Fruit fly (Drosophila melanogaster) whole organism, prepupa: ENCODE measurements around the gene kon.
A peak's percentile ranks its signal among the peaks of the same experiment; 100 is the strongest.

Experiments used
- Blimp-1 ChIP-seq: fragments of 200-800 bp; sonication (Bioruptor generic); optimal IDR thresholded peaks from 3 replicates; lab custom pipeline; 2017; ENCODE audit warnings: missing biosample characterization, missing genetic modification characterization, mild to moderate bottlenecking, moderate library complexity, missing genetic modification reagents
- CG10631 ChIP-seq: fragments of 200-800 bp; sonication (Bioruptor generic); optimal IDR thresholded peaks from 2 replicates; lab custom pipeline; 2016; ENCODE audit warnings: missing biosample characterization, missing genetic modification characterization
- CG11294 ChIP-seq: fragments of 200-800 bp; sonication (Bioruptor generic); IDR thresholded peaks from 2 replicates; pipeline ENCODE4 v1.3.6; 2022; ENCODE audit warnings: missing biosample characterization, missing genetic modification characterization
- CG11762 ChIP-seq: fragments of 200-800 bp; sonication (Bioruptor generic); optimal IDR thresholded peaks from 3 replicates; lab custom pipeline; 2016; ENCODE audit warnings: missing biosample characterization, missing genetic modification characterization; ENCODE audit not compliant: insufficient read depth
- CG11902 ChIP-seq: fragments of 200-800 bp; sonication (Bioruptor generic); optimal IDR thresholded peaks from 3 replicates; lab custom pipeline; 2016; ENCODE audit warnings: missing biosample characterization, missing genetic modification characterization
- CG15336 ChIP-seq: fragments of 200-800 bp; sonication (Bioruptor generic); IDR thresholded peaks from 2 replicates; pipeline ENCODE4 v1.3.6; 2022; ENCODE audit warnings: missing biosample characterization, missing genetic modification characterization
- CG1621 ChIP-seq: fragments of 200-800 bp; sonication (Bioruptor generic); optimal IDR thresholded peaks from 3 replicates; lab custom pipeline; 2018; ENCODE audit warnings: missing biosample characterization, mild to moderate bottlenecking, missing genetic modification characterization
- CG16779 ChIP-seq: fragments of 200-800 bp; sonication (Bioruptor generic); optimal IDR thresholded peaks from 3 replicates; lab custom pipeline; 2017; ENCODE audit warnings: missing biosample characterization, mild to moderate bottlenecking, missing genetic modification characterization
- CG3032 ChIP-seq: fragments of 200-800 bp; optimal IDR thresholded peaks from 2 replicates; lab custom pipeline; 2019; ENCODE audit warnings: missing biosample characterization, mild to moderate bottlenecking, missing genetic modification characterization, moderate library complexity
- CG31627 ChIP-seq: fragments of 200-800 bp; sonication (Bioruptor generic); optimal IDR thresholded peaks from 3 replicates; lab custom pipeline; 2016; ENCODE audit warnings: missing biosample characterization, missing genetic modification characterization
- CG32006 ChIP-seq: fragments of 200-800 bp; sonication (Bioruptor generic); optimal IDR thresholded peaks from 3 replicates; lab custom pipeline; 2017; ENCODE audit warnings: missing biosample characterization, mild to moderate bottlenecking, missing genetic modification characterization
- CG34406 ChIP-seq: fragments of 200-800 bp; sonication (Bioruptor generic); optimal IDR thresholded peaks from 3 replicates; lab custom pipeline; 2016; ENCODE audit warnings: missing biosample characterization, missing genetic modification characterization
- CG4318 ChIP-seq: fragments of 200-800 bp; sonication (Bioruptor generic); optimal IDR thresholded peaks from 3 replicates; lab custom pipeline; 2017; ENCODE audit warnings: missing biosample characterization, mild to moderate bottlenecking, missing genetic modification characterization
- CG6276 ChIP-seq: fragments of 200-800 bp; sonication (Bioruptor generic); optimal IDR thresholded peaks from 2 replicates; lab custom pipeline; 2017; ENCODE audit warnings: missing biosample characterization, mild to moderate bottlenecking, missing genetic modification characterization
- CG6792 ChIP-seq: fragments of 200-800 bp; sonication (Bioruptor generic); optimal IDR thresholded peaks from 3 replicates; lab custom pipeline; 2016; ENCODE audit warnings: missing biosample characterization, missing genetic modification characterization
- CG6808 ChIP-seq: fragments of 200-800 bp; sonication (Bioruptor generic); optimal IDR thresholded peaks from 3 replicates; lab custom pipeline; 2017; ENCODE audit warnings: missing biosample characterization, missing genetic modification characterization, mild to moderate bottlenecking, moderate library complexity, missing genetic modification reagents
- CG6854 ChIP-seq: fragments of 200-800 bp; sonication (Bioruptor generic); optimal IDR thresholded peaks from 2 replicates; lab custom pipeline; 2017; ENCODE audit warnings: missing biosample characterization, mild to moderate bottlenecking, missing genetic modification characterization
- CG7368 ChIP-seq: fragments of 200-800 bp; sonication (Bioruptor generic); optimal IDR thresholded peaks from 3 replicates; lab custom pipeline; 2016; ENCODE audit warnings: missing biosample characterization, missing genetic modification characterization
- CG8119 ChIP-seq: fragments of 200-800 bp; sonication (Bioruptor generic); IDR thresholded peaks from 3 replicates; pipeline ENCODE4 v1.3.6; 2022; ENCODE audit warnings: missing biosample characterization, missing genetic modification characterization
- CG8319 ChIP-seq: fragments of 200-800 bp; sonication (Bioruptor generic); optimal IDR thresholded peaks from 3 replicates; lab custom pipeline; 2016; ENCODE audit warnings: missing biosample characterization, missing genetic modification characterization
- CG8632 ChIP-seq: fragments of 200-800 bp; sonication (Bioruptor generic); optimal IDR thresholded peaks from 3 replicates; lab custom pipeline; 2016; ENCODE audit warnings: missing biosample characterization, missing genetic modification characterization
- CG9139 ChIP-seq: fragments of 200-800 bp; sonication (Bioruptor generic); optimal IDR thresholded peaks from 3 replicates; lab custom pipeline; 2017; ENCODE audit warnings: missing biosample characterization, mild to moderate bottlenecking, missing genetic modification characterization
- Eip78C ChIP-seq: fragments of 200-800 bp; sonication (Bioruptor generic); peaks from one replicate; lab custom pipeline; 2016; ENCODE audit warnings: missing biosample characterization, missing genetic modification characterization
- Ets21C ChIP-seq: fragments of 200-800 bp; sonication (Bioruptor generic); optimal IDR thresholded peaks from 3 replicates; lab custom pipeline; 2016; ENCODE audit warnings: missing biosample characterization, missing genetic modification characterization
- Ets96B ChIP-seq: fragments of 200-800 bp; optimal IDR thresholded peaks from 2 replicates; lab custom pipeline; 2019; ENCODE audit warnings: missing biosample characterization, mild to moderate bottlenecking, missing genetic modification characterization, moderate library complexity
- Gug ChIP-seq: fragments of 200-800 bp; sonication (Bioruptor generic); IDR thresholded peaks from 2 replicates; pipeline ENCODE4 v1.3.6; 2022; ENCODE audit warnings: missing biosample characterization, missing genetic modification characterization
- Hr38 ChIP-seq: sonication (Bioruptor generic); optimal IDR thresholded peaks from 2 replicates; lab custom pipeline; 2016; ENCODE audit warnings: missing biosample characterization, missing genetic modification characterization
- Hr39 ChIP-seq: fragments of 200-800 bp; sonication (Bioruptor generic); optimal IDR thresholded peaks from 2 replicates; lab custom pipeline; 2016; ENCODE audit warnings: missing biosample characterization, missing genetic modification characterization
- Hr4 ChIP-seq: fragments of 200-800 bp; sonication (Bioruptor generic); optimal IDR thresholded peaks from 3 replicates; lab custom pipeline; 2016; ENCODE audit warnings: missing biosample characterization, missing genetic modification characterization
- Lpt ChIP-seq: fragments of 200-800 bp; sonication (Bioruptor generic); optimal IDR thresholded peaks from 3 replicates; lab custom pipeline; 2016; ENCODE audit warnings: missing biosample characterization, missing genetic modification characterization
- Met ChIP-seq: fragments of 200-800 bp; sonication (Bioruptor generic); optimal IDR thresholded peaks from 3 replicates; lab custom pipeline; 2016; ENCODE audit warnings: missing biosample characterization, missing genetic modification characterization
- OdsH ChIP-seq: fragments of 200-800 bp; sonication (Bioruptor generic); optimal IDR thresholded peaks from 3 replicates; lab custom pipeline; 2016; ENCODE audit warnings: missing biosample characterization, missing genetic modification characterization
- Smox ChIP-seq: fragments of 200-800 bp; sonication (Bioruptor generic); optimal IDR thresholded peaks from 3 replicates; lab custom pipeline; 2016; ENCODE audit warnings: missing biosample characterization, missing genetic modification characterization
- Sox102F ChIP-seq: fragments of 200-800 bp; sonication (Bioruptor generic); optimal IDR thresholded peaks from 2 replicates; lab custom pipeline; 2016; ENCODE audit warnings: missing biosample characterization, mild to moderate bottlenecking, missing genetic modification characterization
- Sox14 ChIP-seq: fragments of 200-800 bp; sonication (Bioruptor generic); optimal IDR thresholded peaks from 3 replicates; lab custom pipeline; 2016; ENCODE audit warnings: missing biosample characterization, missing genetic modification characterization
- Sox15 ChIP-seq: fragments of 200-800 bp; sonication (Bioruptor generic); optimal IDR thresholded peaks from 3 replicates; lab custom pipeline; 2016; ENCODE audit warnings: missing biosample characterization, missing genetic modification characterization
- achi ChIP-seq: fragments of 200-800 bp; sonication (Bioruptor generic); optimal IDR thresholded peaks from 3 replicates; lab custom pipeline; 2016; ENCODE audit warnings: missing biosample characterization, missing genetic modification characterization
- cyc ChIP-seq: fragments of 200-800 bp; sonication (Bioruptor generic); optimal IDR thresholded peaks from 3 replicates; lab custom pipeline; 2016; ENCODE audit warnings: missing biosample characterization, missing genetic modification characterization
- dac ChIP-seq: fragments of 200-800 bp; sonication (Bioruptor generic); optimal IDR thresholded peaks from 2 replicates; lab custom pipeline; 2017; ENCODE audit warnings: missing biosample characterization, mild to moderate bottlenecking, missing genetic modification characterization
- dsx ChIP-seq: fragments of 200-800 bp; optimal IDR thresholded peaks from 3 replicates; lab custom pipeline; 2019; ENCODE audit warnings: missing biosample characterization, mild to moderate bottlenecking, missing genetic modification characterization, moderate library complexity; ENCODE audit not compliant: poor library complexity, severe bottlenecking
- eg ChIP-seq: fragments of 200-800 bp; sonication (Bioruptor generic); IDR thresholded peaks from 3 replicates; pipeline ENCODE4 v1.3.6; 2022; ENCODE audit warnings: missing biosample characterization, missing genetic modification characterization
- fd59A ChIP-seq: fragments of 200-800 bp; sonication (Bioruptor generic); optimal IDR thresholded peaks from 2 replicates; lab custom pipeline; 2017; ENCODE audit warnings: missing biosample characterization, mild to moderate bottlenecking, missing genetic modification characterization, missing genetic modification reagents
- fd85E ChIP-seq: fragments of 200-800 bp; sonication (Bioruptor generic); optimal IDR thresholded peaks from 3 replicates; lab custom pipeline; 2016; ENCODE audit warnings: missing biosample characterization, missing genetic modification characterization
- fkh ChIP-seq: fragments of 200-800 bp; sonication (Bioruptor generic); optimal IDR thresholded peaks from 3 replicates; lab custom pipeline; 2017; ENCODE audit warnings: missing biosample characterization, mild to moderate bottlenecking, missing genetic modification characterization, moderate library complexity
- lz ChIP-seq: fragments of 200-800 bp; sonication (Bioruptor generic); optimal IDR thresholded peaks from 3 replicates; lab custom pipeline; 2016; ENCODE audit warnings: missing biosample characterization, missing genetic modification characterization
- net ChIP-seq: fragments of 200-800 bp; sonication (Bioruptor generic); optimal IDR thresholded peaks from 3 replicates; lab custom pipeline; 2016; ENCODE audit warnings: missing biosample characterization, missing genetic modification characterization
- pdm3 ChIP-seq: fragments of 200-800 bp; sonication (Bioruptor generic); optimal IDR thresholded peaks from 3 replicates; lab custom pipeline; 2016; ENCODE audit warnings: missing biosample characterization, missing genetic modification characterization
- ss ChIP-seq, 2 experiments: fragments of 200-800 bp; sonication (Bioruptor generic); optimal IDR thresholded peaks; 2 replicates in 1 of 2; 3 replicates in 1 of 2; lab custom pipeline; 2017 to 2018; ENCODE audit warnings: mild to moderate bottlenecking in 2 of 2, missing biosample characterization in 2 of 2, missing genetic modification characterization in 2 of 2, moderate library complexity in 1 of 2
- svp ChIP-seq: fragments of 200-800 bp; sonication (Bioruptor generic); peaks from one replicate; lab custom pipeline; 2016; ENCODE audit warnings: missing biosample characterization, missing genetic modification characterization
- topi ChIP-seq: fragments of 200-800 bp; sonication (Bioruptor generic); optimal IDR thresholded peaks from 3 replicates; lab custom pipeline; 2016; ENCODE audit warnings: missing biosample characterization, missing genetic modification characterization
- vri ChIP-seq: fragments of 200-800 bp; sonication (Bioruptor generic); optimal IDR thresholded peaks from 3 replicates; lab custom pipeline; 2016; ENCODE audit warnings: missing biosample characterization, mild to moderate bottlenecking, missing genetic modification characterization

The kon gene

dm6 chr2L:18524896-18525295 lies 21.1 kb upstream of the kon start:
- TF ChIP-seq Blimp-1 (GFP tag; lab: Kevin White, UChicago) (peak; percentile 83), CG1621 (tag; lab: Kevin White, UChicago) (no peak)

dm6 chr2L:18523003-18523402 lies 19.2 kb upstream of the kon start:
- peak; percentile 35 for TF ChIP-seq CG11762 (GFP tag; lab: Kevin White, UChicago)
- peak; percentile 66 for TF ChIP-seq CG1621 (tag; lab: Kevin White, UChicago)
- TF ChIP-seq CG6276 = peak; percentile 73
- peak; percentile 62 for TF ChIP-seq CG10631 (GFP tag; lab: Kevin White, UChicago)
- peak; percentile 69 for TF ChIP-seq CG16779
- TF ChIP-seq dsx (GFP tag; lab: Kevin White, UChicago) = peak; percentile 57
- TF ChIP-seq fd59A (GFP tag; lab: Kevin White, UChicago) = peak; percentile 63
- no peak for TF ChIP-seq CG11902 (GFP tag; lab: Kevin White, UChicago)
- TF ChIP-seq CG8319 (GFP tag; lab: Kevin White, UChicago) = peak; percentile 7
- peak; percentile 11 for TF ChIP-seq lz (GFP tag; lab: Kevin White, UChicago)
- peak; percentile 90 for TF ChIP-seq CG32006 (GFP tag; lab: Kevin White, UChicago)
- TF ChIP-seq vri = no peak
- peak; percentile 74 for TF ChIP-seq eg
- TF ChIP-seq topi (GFP tag; lab: Kevin White, UChicago) = no peak
- TF ChIP-seq Sox14 (GFP tag; lab: Kevin White, UChicago) = peak; percentile 48
- TF ChIP-seq svp (GFP tag; lab: Kevin White, UChicago) = no peak
- TF ChIP-seq dac = peak; percentile 64
- TF ChIP-seq CG8119 (GFP tag; lab: Robert Waterston, UW) = peak; percentile 90
- TF ChIP-seq CG3032 (tag; lab: Kevin White, UChicago) = peak; percentile 86
- peak; percentile 23; the same call in 1 of the 2 replicates for TF ChIP-seq Gug (GFP tag; lab: Robert Waterston, UW)
- no peak for TF ChIP-seq Ets21C (GFP tag; lab: Kevin White, UChicago)
- TF ChIP-seq Ets96B (tag; lab: Kevin White, UChicago) = peak; percentile 87
- no peak for TF ChIP-seq CG9139
- TF ChIP-seq Smox = no peak
- TF ChIP-seq OdsH (GFP tag; lab: Kevin White, UChicago) = peak; percentile 64
- TF ChIP-seq Met = no peak
- no peak for TF ChIP-seq Hr39
- TF ChIP-seq fd85E (GFP tag; lab: Kevin White, UChicago) = no peak
- no peak for TF ChIP-seq CG31627
- peak; percentile 28; the same call in 1 of the 2 replicates for TF ChIP-seq CG11294 (GFP tag; lab: Robert Waterston, UW)
- no peak for TF ChIP-seq Eip78C (GFP tag; lab: Kevin White, UChicago)
- peak in 1 of 2 experiments; percentile 21 for TF ChIP-seq ss (GFP tag; optimal IDR thresholded peaks at IDR 0.05; lab: Kevin White, UChicago)
- TF ChIP-seq Sox102F (GFP tag; lab: Kevin White, UChicago) = peak; percentile 0
- TF ChIP-seq Hr4 (GFP tag; lab: Kevin White, UChicago) = peak; percentile 90
- TF ChIP-seq CG6792 = peak; percentile 36
- TF ChIP-seq Sox15 (GFP tag; lab: Kevin White, UChicago) = no peak
- TF ChIP-seq pdm3 (GFP tag; lab: Kevin White, UChicago) = peak; percentile 71
- TF ChIP-seq Hr38 = no peak
- peak; percentile 75 for TF ChIP-seq CG4318 (GFP tag; lab: Kevin White, UChicago)
- TF ChIP-seq net (GFP tag; lab: Kevin White, UChicago) = peak; percentile 55
- peak; percentile 87 for TF ChIP-seq CG15336 (GFP tag; lab: Robert Waterston, UW)
- TF ChIP-seq cyc = no peak
- no peak for TF ChIP-seq fkh (GFP tag; lab: Kevin White, UChicago)
- no peak for TF ChIP-seq CG6854 (GFP tag; lab: Kevin White, UChicago)
- peak; percentile 70 for TF ChIP-seq Lpt (GFP tag; lab: Kevin White, UChicago)
- peak; percentile 17 for TF ChIP-seq CG34406 (GFP tag; lab: Kevin White, UChicago)
- TF ChIP-seq achi (GFP tag; lab: Kevin White, UChicago) = peak; percentile 54
- peak; percentile 17 for TF ChIP-seq CG7368 (GFP tag; lab: Kevin White, UChicago)
- peak; percentile 57 for TF ChIP-seq CG8632 (GFP tag; lab: Kevin White, UChicago)
- TF ChIP-seq CG6808 = peak; percentile 83
